Worm (Caenorhabditis elegans) whole organism, L2 larva: ENCODE measurements around the gene vab-3.
A peak's percentile ranks its signal among the peaks of the same experiment; 100 is the strongest.

Experiments used
- C34F6.9 ChIP-seq: fragments of 150-350 bp; optimal IDR thresholded peaks from 2 replicates; lab custom pipeline; 2014; ENCODE audit warnings: missing biosample characterization, missing genetic modification characterization
- F13H6.1 ChIP-seq: sonication (generic microtip); optimal IDR thresholded peaks from 2 replicates; lab custom pipeline; 2016; ENCODE audit warnings: missing genetic modification characterization, missing compliant biosample characterization
- Y55F3AM.14 ChIP-seq: fragments of 200-800 bp; sonication (Bioruptor generic); optimal IDR thresholded peaks from 2 replicates; lab custom pipeline; 2018; ENCODE audit warnings: mild to moderate bottlenecking, missing genetic modification characterization, missing compliant biosample characterization
- ZK546.5 ChIP-seq: sonication (generic microtip); optimal IDR thresholded peaks from 2 replicates; lab custom pipeline; 2017; ENCODE audit warnings: missing biosample characterization, missing genetic modification characterization
- alr-1 ChIP-seq: fragments of 150-350 bp; optimal IDR thresholded peaks from 2 replicates; lab custom pipeline; 2014; ENCODE audit warnings: missing biosample characterization, missing genetic modification characterization
- ama-1 ChIP-seq: fragments of 150-350 bp; optimal IDR thresholded peaks from 2 replicates; lab custom pipeline; 2018; ENCODE audit warnings: inconsistent platforms
- blmp-1 ChIP-seq: sonication (generic microtip); optimal IDR thresholded peaks from 2 replicates; lab custom pipeline; 2017; ENCODE audit warnings: missing genetic modification characterization, mild to moderate bottlenecking, missing compliant biosample characterization, antibody characterized with exemption, moderate library complexity; ENCODE audit not compliant: insufficient read depth
- ceh-82 ChIP-seq: fragments of 150-350 bp; optimal IDR thresholded peaks from 2 replicates; lab custom pipeline; 2014; ENCODE audit warnings: missing biosample characterization, missing genetic modification characterization
- crh-2 ChIP-seq: sonication (generic microtip); optimal IDR thresholded peaks from 2 replicates; lab custom pipeline; 2017; ENCODE audit warnings: missing biosample characterization, missing genetic modification characterization
- elt-1 ChIP-seq: fragments of 150-350 bp; optimal IDR thresholded peaks from 2 replicates; lab custom pipeline; 2014; ENCODE audit warnings: missing biosample characterization, missing genetic modification characterization
- gmeb-1 ChIP-seq: fragments of 150-350 bp; optimal IDR thresholded peaks from 2 replicates; lab custom pipeline; 2014; ENCODE audit warnings: missing biosample characterization, missing genetic modification characterization
- lin-13 ChIP-seq: fragments of 150-350 bp; optimal IDR thresholded peaks from 2 replicates; lab custom pipeline; 2014; ENCODE audit warnings: missing biosample characterization, missing genetic modification reagents, missing genetic modification characterization
- lin-39 ChIP-seq: fragments of 150-350 bp; optimal IDR thresholded peaks from 2 replicates; lab custom pipeline; 2014; ENCODE audit warnings: missing biosample characterization, missing genetic modification reagents, missing genetic modification characterization
- lsy-2 ChIP-seq, 2 experiments: fragments of 150-350 bp in 1 of 2; sonication (generic microtip) in 1 of 2; optimal IDR thresholded peaks; 2 replicates each; lab custom pipeline; 2014 to 2017; ENCODE audit warnings: missing biosample characterization in 2 of 2, missing genetic modification characterization in 2 of 2
- mdl-1 ChIP-seq, 2 experiments: fragments of 150-350 bp in 1 of 2; sonication (generic microtip) in 1 of 2; optimal IDR thresholded peaks; 2 replicates each; lab custom pipeline; 2017; ENCODE audit warnings: missing biosample characterization in 2 of 2, missing genetic modification characterization in 2 of 2
- nhr-10 ChIP-seq: sonication (generic microtip); optimal IDR thresholded peaks from 2 replicates; lab custom pipeline; 2017; ENCODE audit warnings: missing biosample characterization, missing genetic modification characterization
- nhr-11 ChIP-seq: fragments of 150-350 bp; optimal IDR thresholded peaks from 2 replicates; lab custom pipeline; 2014; ENCODE audit warnings: missing biosample characterization, missing genetic modification characterization
- nhr-21 ChIP-seq: fragments of 150-350 bp; optimal IDR thresholded peaks from 2 replicates; lab custom pipeline; 2014; ENCODE audit warnings: missing biosample characterization, missing genetic modification characterization
- nhr-23 ChIP-seq: fragments of 150-350 bp; optimal IDR thresholded peaks from 2 replicates; lab custom pipeline; 2014; ENCODE audit warnings: missing biosample characterization, missing genetic modification reagents, missing genetic modification characterization
- nhr-237 ChIP-seq: fragments of 150-350 bp; optimal IDR thresholded peaks from 2 replicates; lab custom pipeline; 2014; ENCODE audit warnings: missing biosample characterization, missing genetic modification characterization
- nhr-25 ChIP-seq: fragments of 150-350 bp; sonication (generic microtip); optimal IDR thresholded peaks from 3 replicates; lab custom pipeline; 2014; ENCODE audit warnings: missing biosample characterization, missing genetic modification characterization
- nhr-6 ChIP-seq: fragments of 150-350 bp; optimal IDR thresholded peaks from 2 replicates; lab custom pipeline; 2014; ENCODE audit warnings: missing biosample characterization, missing genetic modification characterization
- peb-1 ChIP-seq: fragments of 150-350 bp; optimal IDR thresholded peaks from 2 replicates; lab custom pipeline; 2014; ENCODE audit warnings: missing biosample characterization, missing genetic modification characterization
- sem-4 ChIP-seq: fragments of 150-350 bp; optimal IDR thresholded peaks from 2 replicates; lab custom pipeline; 2014; ENCODE audit warnings: missing biosample characterization, missing genetic modification reagents, missing genetic modification characterization
- skn-1 ChIP-seq: sonication (generic microtip); optimal IDR thresholded peaks from 2 replicates; lab custom pipeline; 2017; ENCODE audit warnings: missing biosample characterization, missing genetic modification characterization
- sma-3 ChIP-seq: sonication (generic microtip); optimal IDR thresholded peaks from 2 replicates; lab custom pipeline; 2016; ENCODE audit warnings: missing genetic modification reagents, missing genetic modification characterization, missing compliant biosample characterization
- snpc-4 ChIP-seq: fragments of 150-350 bp; optimal IDR thresholded peaks from 2 replicates; lab custom pipeline; 2014; ENCODE audit warnings: missing biosample characterization, missing genetic modification characterization
- unc-62 ChIP-seq: fragments of 150-350 bp; optimal IDR thresholded peaks from 2 replicates; lab custom pipeline; 2014; ENCODE audit warnings: missing biosample characterization, missing genetic modification reagents, missing genetic modification characterization
- ztf-1 ChIP-seq: fragments of 200-800 bp; sonication (Bioruptor generic); conservative IDR thresholded peaks from 2 replicates; pipeline ENCODE4 v1.3.6; 2022; ENCODE audit warnings: missing genetic modification characterization, missing compliant biosample characterization
- ztf-11 ChIP-seq: sonication (generic microtip); optimal IDR thresholded peaks from 2 replicates; lab custom pipeline; 2017; ENCODE audit warnings: missing biosample characterization, missing genetic modification characterization
- ztf-4 ChIP-seq: fragments of 150-350 bp; optimal IDR thresholded peaks from 2 replicates; lab custom pipeline; 2014; ENCODE audit warnings: missing biosample characterization, missing genetic modification characterization

The vab-3 gene

ce11 chrX:10488763-10489162 is 10.9 kb upstream of the vab-3 start, which contains the start of gene C33D3.4:
C33D3.4 (plus strand) TSS chrX:10489063.
- no peak for TF ChIP-seq snpc-4 (tag; lab: Kevin White, UChicago)
- no peak for TF ChIP-seq skn-1
- TF ChIP-seq gmeb-1: no peak
- TF ChIP-seq Y55F3AM.14 (GFP tag; lab: Kevin White, UChicago): no peak
- no peak for TF ChIP-seq nhr-21 (tag; lab: Kevin White, UChicago)
- TF ChIP-seq ztf-4: no peak
- no peak for TF ChIP-seq alr-1 (tag; lab: Kevin White, UChicago)
- no peak for TF ChIP-seq sma-3
- TF ChIP-seq lsy-2 (tag; optimal IDR thresholded peaks at IDR 0.05; lab: Kevin White, UChicago): no peak

ce11 chrX:10491044-10491443 is 8.6 kb upstream of the vab-3 start, which contains the start of gene C33D3.5:
C33D3.5 (plus strand) TSS chrX:10491344.
- TF ChIP-seq ztf-11 (tag; lab: Kevin White, UChicago) (no peak), mdl-1 (tag; optimal IDR thresholded peaks at IDR 0.05; lab: Kevin White, UChicago) (no peak), peb-1 (tag; lab: Kevin White, UChicago) (no peak)
- TF ChIP-seq, all 48 proteins: peak for 0

- TF ChIP-seq F13H6.1 (tag; lab: Kevin White, UChicago): no peak
- TF ChIP-seq nhr-23 (tag; lab: Kevin White, UChicago): no peak
- no peak for TF ChIP-seq ztf-1 (GFP tag; lab: Robert Waterston, UW)
- no peak for TF ChIP-seq nhr-237
- TF ChIP-seq mdl-1 (tag; optimal IDR thresholded peaks at IDR 0.05; lab: Kevin White, UChicago): no peak
- no peak for TF ChIP-seq elt-1 (tag; lab: Kevin White, UChicago)
- no peak for TF ChIP-seq C34F6.9 (tag; lab: Kevin White, UChicago)
- no peak for TF ChIP-seq nhr-10 (tag; lab: Kevin White, UChicago)
- no peak for TF ChIP-seq blmp-1
- no peak for TF ChIP-seq gmeb-1
- TF ChIP-seq lin-39 (tag; lab: Kevin White, UChicago): no peak
- no peak for TF ChIP-seq nhr-25
- TF ChIP-seq lsy-2 (tag; optimal IDR thresholded peaks at IDR 0.05; lab: Kevin White, UChicago): no peak
- no peak for TF ChIP-seq nhr-11 (tag; lab: Kevin White, UChicago)
- no peak for TF ChIP-seq alr-1 (tag; lab: Kevin White, UChicago)
- no peak for TF ChIP-seq sem-4 (tag; lab: Kevin White, UChicago)
Observed at ce11 chrX:10491875-10492523, 7.7 kb upstream of the vab-3 start.

- TF ChIP-seq unc-62 (GFP tag; lab: Kevin White, UChicago) (no peak), skn-1 (no peak), nhr-23 (tag; lab: Kevin White, UChicago) (no peak), nhr-6 (tag; lab: Kevin White, UChicago) (no peak), nhr-11 (tag; lab: Kevin White, UChicago) (no peak), ama-1 (lab: Kevin White, UChicago) (no peak), ZK546.5 (tag; lab: Kevin White, UChicago) (no peak), elt-1 (tag; lab: Kevin White, UChicago) (no peak)
- TF ChIP-seq, all 48 proteins: peak for 0
Observed at ce11 chrX:10503393-10503792, 3.7 kb downstream of the vab-3 start.

- peak in 1 of 2 experiments; percentile 42 for TF ChIP-seq lsy-2 (tag; optimal IDR thresholded peaks at IDR 0.05; lab: Kevin White, UChicago)
- no peak for TF ChIP-seq lin-39 (tag; lab: Kevin White, UChicago)
Observed at ce11 chrX:10505193-10505592, 5.5 kb downstream of the vab-3 start.

- no peak for TF ChIP-seq ceh-82 (tag; lab: Kevin White, UChicago)
- no peak for TF ChIP-seq lin-13 (GFP tag; lab: Kevin White, UChicago)
- TF ChIP-seq sem-4 (tag; lab: Kevin White, UChicago): no peak
- no peak for TF ChIP-seq crh-2 (tag; lab: Kevin White, UChicago)
Observed at ce11 chrX:10507971-10508370, 8.3 kb downstream of the vab-3 start.
